Fruit fly (Drosophila melanogaster) whole organism, embryonic: ENCODE data around the gene Pex7.
A peak's percentile ranks its signal among the peaks of the same experiment; 100 is the strongest.

Experiments used
- Antp ChIP-seq: fragments of 200-800 bp; sonication (Bioruptor generic); optimal IDR thresholded peaks from 3 replicates; lab custom pipeline; 2016; ENCODE audit warnings: missing biosample characterization, missing genetic modification characterization
- BtbVII ChIP-seq: fragments of 200-800 bp; sonication (Bioruptor generic); optimal IDR thresholded peaks from 3 replicates; lab custom pipeline; 2017; ENCODE audit warnings: missing biosample characterization, mild to moderate bottlenecking, missing genetic modification characterization
- CG10321 ChIP-seq: fragments of 200-800 bp; sonication (Bioruptor generic); IDR thresholded peaks from 2 replicates; pipeline ENCODE4 v1.3.6; 2022; ENCODE audit warnings: missing biosample characterization, missing genetic modification characterization
- CG11093 ChIP-seq: fragments of 200-800 bp; sonication (Bioruptor generic); IDR thresholded peaks from 3 replicates; pipeline ENCODE4 v1.3.6; 2022; ENCODE audit warnings: missing biosample characterization, missing genetic modification characterization
- CG11456 ChIP-seq: fragments of 200-800 bp; sonication (Bioruptor generic); IDR thresholded peaks from 3 replicates; pipeline ENCODE4 v1.3.6; 2022; ENCODE audit warnings: missing biosample characterization, missing genetic modification characterization
- CG11696 ChIP-seq: fragments of 200-800 bp; sonication (Bioruptor generic); IDR thresholded peaks from 2 replicates; pipeline ENCODE4 v1.3.6; 2022; ENCODE audit warnings: missing biosample characterization, missing genetic modification characterization
- CG15696 ChIP-seq: fragments of 200-800 bp; sonication (Bioruptor generic); optimal IDR thresholded peaks from 2 replicates; lab custom pipeline; 2019; ENCODE audit warnings: missing biosample characterization, mild to moderate bottlenecking, missing genetic modification characterization, moderate library complexity
- CG17829 ChIP-seq: fragments of 200-800 bp; optimal IDR thresholded peaks from 2 replicates; lab custom pipeline; 2019; ENCODE audit warnings: missing biosample characterization, mild to moderate bottlenecking, missing genetic modification characterization, moderate library complexity
- CG18764 ChIP-seq: fragments of 200-800 bp; sonication (Bioruptor generic); optimal IDR thresholded peaks from 3 replicates; lab custom pipeline; 2016; ENCODE audit warnings: missing biosample characterization, missing genetic modification characterization
- CG2712 ChIP-seq: fragments of 200-800 bp; optimal IDR thresholded peaks from 3 replicates; lab custom pipeline; 2019; ENCODE audit warnings: missing biosample characterization, mild to moderate bottlenecking, missing genetic modification characterization, moderate library complexity
- CG30431 ChIP-seq: fragments of 200-800 bp; sonication (Bioruptor generic); optimal IDR thresholded peaks from 2 replicates; lab custom pipeline; 2017; ENCODE audit warnings: missing biosample characterization, missing genetic modification characterization
- CG3281 ChIP-seq: fragments of 200-800 bp; sonication (Bioruptor generic); optimal IDR thresholded peaks from 3 replicates; lab custom pipeline; 2017; ENCODE audit warnings: missing biosample characterization, mild to moderate bottlenecking, missing genetic modification characterization
- CG33213 ChIP-seq: fragments of 200-800 bp; sonication (Bioruptor generic); optimal IDR thresholded peaks from 3 replicates; lab custom pipeline; 2016; ENCODE audit warnings: missing biosample characterization, missing genetic modification characterization
- CG33557 ChIP-seq: fragments of 200-800 bp; sonication (Bioruptor generic); optimal IDR thresholded peaks from 2 replicates; lab custom pipeline; 2019; ENCODE audit warnings: missing biosample characterization, mild to moderate bottlenecking, missing genetic modification characterization, moderate library complexity
- CG3838 ChIP-seq: fragments of 200-800 bp; sonication (Bioruptor generic); optimal IDR thresholded peaks from 3 replicates; lab custom pipeline; 2016; ENCODE audit warnings: missing biosample characterization, missing genetic modification characterization
- CG5180 ChIP-seq: fragments of 200-800 bp; sonication (Bioruptor generic); optimal IDR thresholded peaks from 3 replicates; lab custom pipeline; 2017; ENCODE audit warnings: missing biosample characterization, missing genetic modification characterization, mild to moderate bottlenecking, moderate library complexity, missing genetic modification reagents
- CG8388 ChIP-seq: fragments of 200-800 bp; sonication (Bioruptor generic); optimal IDR thresholded peaks from 2 replicates; lab custom pipeline; 2019; ENCODE audit warnings: missing biosample characterization, mild to moderate bottlenecking, missing genetic modification characterization, moderate library complexity
- CG9817 ChIP-seq: fragments of 200-800 bp; sonication (Bioruptor generic); optimal IDR thresholded peaks from 2 replicates; lab custom pipeline; 2018; ENCODE audit warnings: missing biosample characterization, mild to moderate bottlenecking, missing genetic modification characterization, moderate library complexity
- Dbx ChIP-seq: fragments of 200-800 bp; sonication (Bioruptor generic); IDR thresholded peaks from 3 replicates; pipeline ENCODE4 v1.3.6; 2022; ENCODE audit warnings: missing biosample characterization, missing genetic modification characterization
- Drgx ChIP-seq: fragments of 200-800 bp; sonication (Bioruptor generic); IDR thresholded peaks from 2 replicates; pipeline ENCODE4 v1.3.6; 2022; ENCODE audit warnings: missing biosample characterization, missing genetic modification characterization
- HmgZ ChIP-seq: fragments of 200-800 bp; sonication (Bioruptor generic); optimal IDR thresholded peaks from 2 replicates; lab custom pipeline; 2018; ENCODE audit warnings: missing biosample characterization, mild to moderate bottlenecking, missing genetic modification characterization
- Mes4 ChIP-seq: fragments of 200-800 bp; sonication (Bioruptor generic); optimal IDR thresholded peaks from 2 replicates; lab custom pipeline; 2016; ENCODE audit warnings: missing biosample characterization, missing genetic modification characterization
- NC2α ChIP-seq: fragments of 200-800 bp; sonication (Bioruptor generic); optimal IDR thresholded peaks from 2 replicates; lab custom pipeline; 2016; ENCODE audit warnings: missing biosample characterization, missing genetic modification characterization
- NFAT ChIP-seq: fragments of 200-800 bp; sonication (Bioruptor generic); IDR thresholded peaks from 2 replicates; pipeline ENCODE4 v1.3.6; 2022; ENCODE audit warnings: missing biosample characterization, missing genetic modification characterization
- Oli ChIP-seq: fragments of 200-800 bp; sonication (Bioruptor generic); optimal IDR thresholded peaks from 2 replicates; lab custom pipeline; 2018; ENCODE audit warnings: missing biosample characterization, mild to moderate bottlenecking, missing genetic modification characterization, moderate library complexity
- Pdp1 ChIP-seq, 2 experiments: fragments of 200-800 bp; sonication (Bioruptor generic); optimal IDR thresholded peaks; 3 replicates each; lab custom pipeline; 2016; ENCODE audit warnings: missing biosample characterization in 2 of 2, missing genetic modification characterization in 2 of 2, mild to moderate bottlenecking in 1 of 2, moderate library complexity in 1 of 2
- Sox100B ChIP-seq: fragments of 200-800 bp; sonication (Bioruptor generic); optimal IDR thresholded peaks from 3 replicates; lab custom pipeline; 2018; ENCODE audit warnings: missing biosample characterization, mild to moderate bottlenecking, missing genetic modification characterization
- YL-1 ChIP-seq: fragments of 200-800 bp; sonication (Bioruptor generic); optimal IDR thresholded peaks from 3 replicates; lab custom pipeline; 2017; ENCODE audit warnings: missing biosample characterization, mild to moderate bottlenecking, missing genetic modification characterization
- bbx ChIP-seq: fragments of 200-800 bp; sonication (Bioruptor generic); IDR thresholded peaks from 2 replicates; pipeline ENCODE4 v1.3.6; 2022; ENCODE audit warnings: missing biosample characterization, missing genetic modification characterization; ENCODE audit not compliant: partially characterized antibody
- dan ChIP-seq: fragments of 200-800 bp; sonication (Bioruptor generic); IDR thresholded peaks from 2 replicates; pipeline ENCODE4 v1.3.6; 2022; ENCODE audit warnings: missing biosample characterization, missing genetic modification characterization
- dmrt11E ChIP-seq: fragments of 200-800 bp; sonication (Bioruptor generic); optimal IDR thresholded peaks from 3 replicates; lab custom pipeline; 2018; ENCODE audit warnings: missing biosample characterization, mild to moderate bottlenecking, missing genetic modification characterization, moderate library complexity
- gem ChIP-seq: fragments of 200-800 bp; sonication (Bioruptor generic); optimal IDR thresholded peaks from 2 replicates; lab custom pipeline; 2019; ENCODE audit warnings: missing biosample characterization, mild to moderate bottlenecking, missing genetic modification characterization, moderate library complexity
- lmd ChIP-seq: fragments of 200-800 bp; sonication (Bioruptor generic); IDR thresholded peaks from 2 replicates; pipeline ENCODE4 v1.3.6; 2022; ENCODE audit warnings: missing biosample characterization, missing genetic modification characterization
- lola ChIP-seq, 3 experiments: fragments of >200 bp in 2 of 3; fragments of 200-800 bp in 1 of 3; sonication (Bioruptor generic) in 1 of 3; optimal IDR thresholded peaks; 2 replicates each; lab custom pipeline; 2017 to 2019; ENCODE audit warnings: missing biosample characterization in 3 of 3, missing genetic modification characterization in 3 of 3, mild to moderate bottlenecking in 1 of 3, moderate library complexity in 1 of 3
- mirr ChIP-seq: fragments of 200-800 bp; sonication (Bioruptor generic); optimal IDR thresholded peaks from 3 replicates; lab custom pipeline; 2018; ENCODE audit warnings: missing biosample characterization, mild to moderate bottlenecking, missing genetic modification characterization
- pros ChIP-seq: fragments of 200-800 bp; sonication (Bioruptor generic); optimal IDR thresholded peaks from 3 replicates; lab custom pipeline; 2019; ENCODE audit warnings: missing biosample characterization, mild to moderate bottlenecking, missing genetic modification characterization, moderate library complexity
- pzg ChIP-seq: fragments of 200-800 bp; sonication (Bioruptor generic); optimal IDR thresholded peaks from 3 replicates; lab custom pipeline; 2018; ENCODE audit warnings: missing biosample characterization, mild to moderate bottlenecking, missing genetic modification characterization, moderate library complexity
- ssp ChIP-seq: fragments of 200-800 bp; sonication (Bioruptor generic); IDR thresholded peaks from 2 replicates; pipeline ENCODE4 v1.3.6; 2022; ENCODE audit warnings: missing biosample characterization, missing genetic modification characterization
- sug ChIP-seq: fragments of 200-800 bp; optimal IDR thresholded peaks from 2 replicates; lab custom pipeline; 2019; ENCODE audit warnings: missing biosample characterization, mild to moderate bottlenecking, missing genetic modification characterization, moderate library complexity
- tgo ChIP-seq: fragments of 200-800 bp; sonication (Bioruptor generic); IDR thresholded peaks from 3 replicates; pipeline ENCODE4 v1.3.6; 2022; ENCODE audit warnings: missing biosample characterization, missing genetic modification characterization
- tio ChIP-seq: fragments of 200-800 bp; sonication (Bioruptor generic); optimal IDR thresholded peaks from 2 replicates; lab custom pipeline; 2017; ENCODE audit warnings: missing biosample characterization, missing genetic modification characterization, inconsistent platforms
- twi ChIP-seq: fragments of 200-800 bp; optimal IDR thresholded peaks from 2 replicates; lab custom pipeline; 2019; ENCODE audit warnings: missing biosample characterization, mild to moderate bottlenecking, missing genetic modification characterization, moderate library complexity
- vnd ChIP-seq: fragments of 200-800 bp; sonication (Bioruptor generic); IDR thresholded peaks from 3 replicates; pipeline ENCODE4 v1.3.6; 2022; ENCODE audit warnings: missing biosample characterization, missing genetic modification characterization; ENCODE audit not compliant: partially characterized antibody
- vvl ChIP-seq: fragments of 200-800 bp; sonication (Bioruptor generic); IDR thresholded peaks from 2 replicates; pipeline ENCODE4 v1.3.6; 2022; ENCODE audit warnings: missing biosample characterization, missing genetic modification characterization

The Pex7 gene

dm6 chr3L:8693558-8694502 is 46.9 kb downstream of the Pex7 start (continued):
- no peak; the same call in 1 of the 2 replicates for TF ChIP-seq lmd (GFP tag; lab: Robert Waterston, UW)
- no peak for TF ChIP-seq pzg

- TF ChIP-seq CG3838 (GFP tag; lab: Kevin White, UChicago), result no peak
- no peak for TF ChIP-seq pros (GFP tag; lab: Kevin White, UChicago)
- peak in 1 of 2 experiments; percentile 87 for TF ChIP-seq Pdp1 (GFP tag; optimal IDR thresholded peaks at IDR 0.05; lab: Kevin White, UChicago)
- no peak for TF ChIP-seq BtbVII
- TF ChIP-seq CG30431 (GFP tag; lab: Kevin White, UChicago), result no peak
- no peak for TF ChIP-seq Oli
- no peak for TF ChIP-seq tio (GFP tag; lab: Kevin White, UChicago)
These were observed 49.0 kb downstream of the Pex7 start for dm6 chr3L:8695959-8696358.

- TF ChIP-seq Antp (GFP tag; lab: Kevin White, UChicago), result peak; percentile 43
- peak; percentile 30; the same call in 1 of the 2 replicates for TF ChIP-seq ssp (GFP tag; lab: Robert Waterston, UW)
- TF ChIP-seq YL-1, result peak; percentile 48
- peak; percentile 8 for TF ChIP-seq CG8388 (GFP tag; lab: Kevin White, UChicago)
- TF ChIP-seq CG3281, result peak; percentile 70
- TF ChIP-seq CG10321 (GFP tag; lab: Robert Waterston, UW), result peak; percentile 73
- peak; percentile 98 for TF ChIP-seq sug
- peak; percentile 56 for TF ChIP-seq CG33213 (GFP tag; lab: Kevin White, UChicago)
- peak; percentile 40 for TF ChIP-seq dmrt11E (tag; lab: Kevin White, UChicago)
- TF ChIP-seq CG15696 (tag; lab: Kevin White, UChicago), result peak; percentile 13
- peak; percentile 50 for TF ChIP-seq CG2712
- peak; percentile 28 for TF ChIP-seq Mes4
- TF ChIP-seq mirr (GFP tag; lab: Kevin White, UChicago), result peak; percentile 79
- peak; percentile 28 for TF ChIP-seq twi (tag; lab: Kevin White, UChicago)
- peak; percentile 66 for TF ChIP-seq CG33557
- peak; percentile 34 for TF ChIP-seq CG17829 (tag; lab: Kevin White, UChicago)
- peak; percentile 64; the same call in 2 of the 3 replicates for TF ChIP-seq CG11456 (GFP tag; lab: Robert Waterston, UW)
- TF ChIP-seq CG18764 (GFP tag; lab: Kevin White, UChicago), result peak; percentile 46
- peak in 1 of 3 experiments; percentile 40 for TF ChIP-seq lola (GFP tag; optimal IDR thresholded peaks at IDR 0.05; lab: Kevin White, UChicago)
- peak; percentile 47; the same call in 1 of the 2 replicates for TF ChIP-seq NFAT (GFP tag; lab: Robert Waterston, UW)
- TF ChIP-seq tgo (GFP tag; lab: Robert Waterston, UW), result peak; percentile 39; the same call in 2 of the 3 replicates
- peak; percentile 70 for TF ChIP-seq CG5180 (GFP tag; lab: Kevin White, UChicago)
- 0 out of 2 replicates have a peak, but pooled peaks have one; percentile 24 for TF ChIP-seq Drgx (GFP tag; lab: Robert Waterston, UW)
- peak; percentile 56; the same call in 2 of the 3 replicates for TF ChIP-seq Dbx (GFP tag; lab: Robert Waterston, UW)
- no peak for TF ChIP-seq dan (GFP tag; lab: Robert Waterston, UW)
- peak; percentile 57 for TF ChIP-seq HmgZ (tag; lab: Kevin White, UChicago)
- peak; percentile 59; the same call in 1 of the 2 replicates for TF ChIP-seq vvl (GFP tag; lab: Robert Waterston, UW)
- peak; percentile 9 for TF ChIP-seq CG9817
- TF ChIP-seq CG11696 (GFP tag; lab: Robert Waterston, UW), result peak; percentile 35; the same call in 1 of the 2 replicates
- TF ChIP-seq gem (tag; lab: Kevin White, UChicago), result peak; percentile 69
- TF ChIP-seq NC2α, result peak; percentile 15
- TF ChIP-seq bbx, result no peak; the same call in 1 of the 2 replicates
- 0 out of 3 replicates have a peak, but pooled peaks have one; percentile 20 for TF ChIP-seq vnd (GFP tag; lab: Robert Waterston, UW)
- peak; percentile 73 for TF ChIP-seq Sox100B (GFP tag; lab: Kevin White, UChicago)
- TF ChIP-seq CG11093, result peak; percentile 13; the same call in 1 of the 3 replicates
These were observed 49.6 kb downstream of the Pex7 start for dm6 chr3L:8696487-8696954.
